Fruit fly (Drosophila melanogaster) whole organism, pupa: ENCODE data around the gene CG9331.

Experiments used
- CG10348 ChIP-seq: fragments of 200-800 bp; sonication (Bioruptor generic); IDR thresholded peaks from 2 replicates; pipeline ENCODE4 v1.3.6; 2022; ENCODE audit warnings: missing biosample characterization, missing genetic modification characterization
- CG12605 ChIP-seq: fragments of 200-800 bp; sonication (Bioruptor generic); IDR thresholded peaks from 2 replicates; pipeline ENCODE4 v1.3.6; 2022; ENCODE audit warnings: missing biosample characterization, missing genetic modification characterization
- CG13204 ChIP-seq: fragments of 200-800 bp; sonication (Bioruptor generic); optimal IDR thresholded peaks from 2 replicates; lab custom pipeline; 2018; ENCODE audit warnings: missing biosample characterization, mild to moderate bottlenecking, missing genetic modification characterization, moderate library complexity
- CG14655 ChIP-seq: fragments of 200-800 bp; sonication (Bioruptor generic); optimal IDR thresholded peaks from 3 replicates; lab custom pipeline; 2017; ENCODE audit warnings: mild to moderate bottlenecking, missing biosample characterization, missing genetic modification reagents, missing genetic modification characterization
- CG15710 ChIP-seq: fragments of 200-800 bp; sonication (Bioruptor generic); optimal IDR thresholded peaks from 2 replicates; lab custom pipeline; 2018; ENCODE audit warnings: missing biosample characterization, mild to moderate bottlenecking, missing genetic modification characterization, moderate library complexity
- CG17806 ChIP-seq: fragments of 200-800 bp; sonication (Bioruptor generic); optimal IDR thresholded peaks from 2 replicates; lab custom pipeline; 2018; ENCODE audit warnings: missing biosample characterization, mild to moderate bottlenecking, missing genetic modification characterization, moderate library complexity
- CG32121 ChIP-seq: fragments of 200-800 bp; sonication (Bioruptor generic); IDR thresholded peaks from 2 replicates; pipeline ENCODE4 v1.3.6; 2022; ENCODE audit warnings: missing biosample characterization, missing genetic modification characterization
- CG34367 ChIP-seq: fragments of 200-800 bp; sonication (Bioruptor generic); optimal IDR thresholded peaks from 2 replicates; lab custom pipeline; 2018; ENCODE audit warnings: missing biosample characterization, mild to moderate bottlenecking, missing genetic modification characterization
- CG4496 ChIP-seq: fragments of 200-800 bp; sonication (Bioruptor generic); IDR thresholded peaks from 3 replicates; pipeline ENCODE4 v1.3.6; 2022; ENCODE audit warnings: missing biosample characterization, missing genetic modification characterization
- CG8159 ChIP-seq: fragments of 200-800 bp; sonication (Bioruptor generic); optimal IDR thresholded peaks from 3 replicates; lab custom pipeline; 2018; ENCODE audit warnings: missing biosample characterization, mild to moderate bottlenecking, missing genetic modification characterization, moderate library complexity
- CG8301 ChIP-seq: fragments of 200-800 bp; sonication (Bioruptor generic); optimal IDR thresholded peaks from 2 replicates; lab custom pipeline; 2018; ENCODE audit warnings: missing biosample characterization, mild to moderate bottlenecking, missing genetic modification characterization
- CG9948 ChIP-seq: fragments of 200-800 bp; sonication (Bioruptor generic); optimal IDR thresholded peaks from 2 replicates; lab custom pipeline; 2018; ENCODE audit warnings: missing biosample characterization, mild to moderate bottlenecking, missing genetic modification characterization, moderate library complexity
- D1 ChIP-seq: fragments of 200-800 bp; sonication (Bioruptor generic); optimal IDR thresholded peaks from 2 replicates; lab custom pipeline; 2018; ENCODE audit warnings: missing biosample characterization, mild to moderate bottlenecking, missing genetic modification characterization, moderate library complexity
- EcR ChIP-seq: fragments of 200-800 bp; sonication (Bioruptor generic); optimal IDR thresholded peaks from 3 replicates; lab custom pipeline; 2019; ENCODE audit warnings: missing biosample characterization, missing genetic modification characterization, mild to moderate bottlenecking, moderate library complexity, missing genetic modification reagents
- Ets98B ChIP-seq: fragments of 200-800 bp; sonication (Bioruptor generic); IDR thresholded peaks from 2 replicates; pipeline ENCODE4 v1.3.6; 2022; ENCODE audit warnings: missing biosample characterization, missing genetic modification characterization
- Pif1A ChIP-seq: fragments of 200-800 bp; sonication (Bioruptor generic); optimal IDR thresholded peaks from 3 replicates; lab custom pipeline; 2016; ENCODE audit warnings: missing biosample characterization, missing genetic modification characterization
- Pif1B ChIP-seq: fragments of 200-800 bp; sonication (Bioruptor generic); optimal IDR thresholded peaks from 3 replicates; lab custom pipeline; 2016; ENCODE audit warnings: missing biosample characterization, missing genetic modification characterization
- Snoo ChIP-seq: fragments of 200-800 bp; sonication (Bioruptor generic); optimal IDR thresholded peaks from 3 replicates; lab custom pipeline; 2017; ENCODE audit warnings: missing biosample characterization, mild to moderate bottlenecking, missing genetic modification characterization, inconsistent platforms
- fd96Ca ChIP-seq: fragments of 200-800 bp; sonication (Bioruptor generic); IDR thresholded peaks from 3 replicates; pipeline ENCODE4 v1.3.6; 2022; ENCODE audit warnings: missing biosample characterization, missing genetic modification characterization
- gl ChIP-seq: fragments of 200-800 bp; sonication (Bioruptor generic); optimal IDR thresholded peaks from 2 replicates; lab custom pipeline; 2018; ENCODE audit warnings: missing biosample characterization, mild to moderate bottlenecking, missing genetic modification characterization
- rn ChIP-seq: fragments of 200-800 bp; sonication (Bioruptor generic); IDR thresholded peaks from 2 replicates; pipeline ENCODE4 v1.3.6; 2022; ENCODE audit warnings: missing biosample characterization, missing genetic modification characterization

CG9331 gene

dm6 chr2L:20840006-20840405 lies 17.4 kb downstream of the CG9331 start:
- TF ChIP-seq gl (tag; lab: Kevin White, UChicago) = no peak
- TF ChIP-seq CG13204 (GFP tag; lab: Kevin White, UChicago) = no peak
- no peak for TF ChIP-seq EcR (GFP tag; lab: Kevin White, UChicago)
- no peak for TF ChIP-seq CG9948 (tag; lab: Kevin White, UChicago)
- peak; percentile 72 for TF ChIP-seq CG14655 (GFP tag; lab: Kevin White, UChicago)
- peak; percentile 56; the same call in 2 of the 3 replicates for TF ChIP-seq CG4496 (GFP tag; lab: Robert Waterston, UW)
- no peak for TF ChIP-seq Snoo (tag; lab: Kevin White, UChicago)
- no peak for TF ChIP-seq CG8301
- TF ChIP-seq Pif1A (GFP tag; lab: Kevin White, UChicago) = peak; percentile 42
- no peak for TF ChIP-seq rn (GFP tag; lab: Robert Waterston, UW)
- no peak for TF ChIP-seq CG15710 (tag; lab: Kevin White, UChicago)
- TF ChIP-seq Pif1B = no peak
- no peak for TF ChIP-seq CG32121 (GFP tag; lab: Robert Waterston, UW)
- no peak for TF ChIP-seq D1 (tag; lab: Kevin White, UChicago)
- TF ChIP-seq fd96Ca = peak; percentile 53; the same call in 2 of the 3 replicates
- TF ChIP-seq CG12605 = no peak
- no peak for TF ChIP-seq CG8159 (tag; lab: Kevin White, UChicago)
- no peak for TF ChIP-seq CG17806
- no peak; the same call in 1 of the 2 replicates for TF ChIP-seq Ets98B

- TF ChIP-seq CG12605 (no peak), D1 (tag; lab: Kevin White, UChicago) (no peak), EcR (GFP tag; lab: Kevin White, UChicago) (no peak), CG34367 (tag; lab: Kevin White, UChicago) (no peak), CG15710 (tag; lab: Kevin White, UChicago) (no peak)
These were observed 17.9 kb downstream of the CG9331 start, which contains the start of gene CG31676 for dm6 chr2L:20840462-20841038. Gene CG31676 (plus strand): TSS chr2L:20840750.

dm6 chr2L:20844381-20844780 lies 21.8 kb downstream of the CG9331 start:
- TF ChIP-seq Ets98B (peak; percentile 53; the same call in 1 of the 2 replicates), CG14655 (GFP tag; lab: Kevin White, UChicago) (peak; percentile 44), CG12605 (no peak), CG4496 (GFP tag; lab: Robert Waterston, UW) (peak; percentile 61; the same call in 1 of the 3 replicates), CG34367 (tag; lab: Kevin White, UChicago) (no peak), fd96Ca (no peak), CG8159 (tag; lab: Kevin White, UChicago) (no peak), rn (GFP tag; lab: Robert Waterston, UW) (no peak), CG15710 (tag; lab: Kevin White, UChicago) (no peak), CG8301 (peak; percentile 49), Snoo (tag; lab: Kevin White, UChicago) (no peak), CG32121 (GFP tag; lab: Robert Waterston, UW) (peak; percentile 66)
- TF ChIP-seq, all 21 proteins: peak for 5

- no peak for TF ChIP-seq EcR (GFP tag; lab: Kevin White, UChicago)
- TF ChIP-seq Snoo (tag; lab: Kevin White, UChicago) = no peak
- no peak for TF ChIP-seq CG12605
- TF ChIP-seq CG13204 (GFP tag; lab: Kevin White, UChicago) = no peak
- TF ChIP-seq CG32121 (GFP tag; lab: Robert Waterston, UW) = no peak
- no peak for TF ChIP-seq CG9948 (tag; lab: Kevin White, UChicago)
These were observed 26.4 kb downstream of the CG9331 start, which contains the start of gene CG14402 for dm6 chr2L:20849000-20849399. Gene CG14402 (plus strand): TSS chr2L:20849300.

- TF ChIP-seq D1 (tag; lab: Kevin White, UChicago) = peak; percentile 58
- no peak for TF ChIP-seq CG12605
These were observed 29.0 kb downstream of the CG9331 start for dm6 chr2L:20851592-20851991.

- TF ChIP-seq CG10348 (GFP tag; lab: Robert Waterston, UW) (no peak), CG13204 (GFP tag; lab: Kevin White, UChicago) (no peak), CG8301 (no peak), CG34367 (tag; lab: Kevin White, UChicago) (no peak), CG12605 (no peak), Pif1A (GFP tag; lab: Kevin White, UChicago) (no peak), fd96Ca (0 out of 3 replicates have a peak, but pooled peaks have one; percentile 12)
These were observed 29.5 kb downstream of the CG9331 start, which contains the start of gene twit for dm6 chr2L:20852092-20852628. Gene twit (plus strand): TSS chr2L:20852578.

- TF ChIP-seq EcR (GFP tag; lab: Kevin White, UChicago) = no peak
These were observed 35.2 kb downstream of the CG9331 start, which contains the start of gene CG14400 for dm6 chr2L:20857791-20858190. Gene CG14400 (minus strand): TSS chr2L:20857891.
